Fruit fly (Drosophila melanogaster): Measurements from ENCODE around the gene CG1637.

CG1637 gene

dm6 chrX:10847447-10847846 lies 30.2 kb downstream of the CG1637 start:
- TF ChIP-seq CG9948 (tag; optimal IDR thresholded peaks at IDR 0.05) (no peak), gl (tag; optimal IDR thresholded peaks at IDR 0.05) (no peak), fd96Ca (GFP tag; IDR thresholded peaks at IDR 0.05) (no peak), CG8301 (tag; optimal IDR thresholded peaks at IDR 0.05) (no peak), CG12605 (GFP tag; IDR thresholded peaks at IDR 0.05) (no peak), CG8159 (tag; optimal IDR thresholded peaks at IDR 0.05) (no peak), CG4496 (GFP tag; IDR thresholded peaks at IDR 0.05) (no peak), Ets98B (GFP tag; IDR thresholded peaks at IDR 0.05) (no peak), Snoo (tag; optimal IDR thresholded peaks at IDR 0.05) (no peak), CG34367 (tag; optimal IDR thresholded peaks at IDR 0.05) (no peak), rn (GFP tag; IDR thresholded peaks at IDR 0.05) (no peak), D1 (tag; optimal IDR thresholded peaks at IDR 0.05) (no peak), CG14655 (GFP tag; optimal IDR thresholded peaks at IDR 0.05) (no peak), CG13204 (GFP tag; optimal IDR thresholded peaks at IDR 0.05) (no peak), CG17806 (tag; optimal IDR thresholded peaks at IDR 0.05) (no peak), CG32121 (GFP tag; IDR thresholded peaks at IDR 0.05) (no peak), Pif1A (GFP tag; optimal IDR thresholded peaks at IDR 0.05) (no peak)

dm6 chrX:10847436-10847446 lies 30.5 kb downstream of the CG1637 start, which contains the start of gene Pgls:
Gene Pgls, plus strand, starts transcription at chrX:10847438.
- TF ChIP-seq gl (tag; optimal IDR thresholded peaks at IDR 0.05): no peak
- no peak for TF ChIP-seq Pif1B (GFP tag; optimal IDR thresholded peaks at IDR 0.05)
- TF ChIP-seq CG14655 (GFP tag; optimal IDR thresholded peaks at IDR 0.05): no peak
- TF ChIP-seq CG8159 (tag; optimal IDR thresholded peaks at IDR 0.05): no peak
- no peak for TF ChIP-seq CG10348 (GFP tag; IDR thresholded peaks at IDR 0.05)

- TF ChIP-seq EcR (GFP tag; optimal IDR thresholded peaks at IDR 0.05) (no peak), fd96Ca (GFP tag; IDR thresholded peaks at IDR 0.05) (0 out of 3 replicates have a peak, but pooled peaks have one; percentile 10)
Observed at dm6 chrX:10846972-10847435, 30.7 kb downstream of the CG1637 start, which contains the start of gene sbr. Gene sbr, minus strand, starts transcription at chrX:10847092.

- TF ChIP-seq Snoo (tag; optimal IDR thresholded peaks at IDR 0.05): no peak
- no peak for TF ChIP-seq CG9948 (tag; optimal IDR thresholded peaks at IDR 0.05)
- TF ChIP-seq CG4496 (GFP tag; IDR thresholded peaks at IDR 0.05): no peak
- TF ChIP-seq CG12605 (GFP tag; IDR thresholded peaks at IDR 0.05): no peak
- no peak for TF ChIP-seq CG8159 (tag; optimal IDR thresholded peaks at IDR 0.05)
- no peak for TF ChIP-seq D1 (tag; optimal IDR thresholded peaks at IDR 0.05)
- TF ChIP-seq EcR (GFP tag; optimal IDR thresholded peaks at IDR 0.05): no peak
- no peak for TF ChIP-seq rn (GFP tag; IDR thresholded peaks at IDR 0.05)
- no peak for TF ChIP-seq Pif1A (GFP tag; optimal IDR thresholded peaks at IDR 0.05)
- TF ChIP-seq CG17806 (tag; optimal IDR thresholded peaks at IDR 0.05): no peak
- TF ChIP-seq CG13204 (GFP tag; optimal IDR thresholded peaks at IDR 0.05): no peak
- no peak for TF ChIP-seq CG10348 (GFP tag; IDR thresholded peaks at IDR 0.05)
- no peak for TF ChIP-seq CG34367 (tag; optimal IDR thresholded peaks at IDR 0.05)
- TF ChIP-seq gl (tag; optimal IDR thresholded peaks at IDR 0.05): no peak
- TF ChIP-seq Pif1B (GFP tag; optimal IDR thresholded peaks at IDR 0.05): no peak
Observed at dm6 chrX:10845256-10845655, 32.4 kb downstream of the CG1637 start.

- no peak for TF ChIP-seq CG8159 (tag; optimal IDR thresholded peaks at IDR 0.05)
- no peak for TF ChIP-seq CG32121 (GFP tag; IDR thresholded peaks at IDR 0.05)
- no peak for TF ChIP-seq CG17806 (tag; optimal IDR thresholded peaks at IDR 0.05)
- TF ChIP-seq rn (GFP tag; IDR thresholded peaks at IDR 0.05): no peak
- TF ChIP-seq Snoo (tag; optimal IDR thresholded peaks at IDR 0.05): no peak
- no peak for TF ChIP-seq Ets98B (GFP tag; IDR thresholded peaks at IDR 0.05)
- no peak for TF ChIP-seq CG4496 (GFP tag; IDR thresholded peaks at IDR 0.05)
- TF ChIP-seq CG13204 (GFP tag; optimal IDR thresholded peaks at IDR 0.05): no peak
- no peak for TF ChIP-seq Pif1A (GFP tag; optimal IDR thresholded peaks at IDR 0.05)
- TF ChIP-seq CG15710 (tag; optimal IDR thresholded peaks at IDR 0.05): no peak
- no peak for TF ChIP-seq CG34367 (tag; optimal IDR thresholded peaks at IDR 0.05)
- TF ChIP-seq CG9948 (tag; optimal IDR thresholded peaks at IDR 0.05): no peak
- TF ChIP-seq D1 (tag; optimal IDR thresholded peaks at IDR 0.05): no peak
- no peak for TF ChIP-seq CG8301 (tag; optimal IDR thresholded peaks at IDR 0.05)
- no peak for TF ChIP-seq EcR (GFP tag; optimal IDR thresholded peaks at IDR 0.05)
Observed at dm6 chrX:10844807-10845206, 32.9 kb downstream of the CG1637 start, which contains the start of gene CG32669. Gene CG32669, minus strand, starts transcription at chrX:10845081.

dm6 chrX:10841717-10842255 lies 35.9 kb downstream of the CG1637 start, which contains the start of gene CG15209:
Gene CG15209, plus strand, starts transcription at chrX:10842205.
- 0 out of 3 replicates have a peak, but pooled peaks have one; percentile 9 for TF ChIP-seq CG4496 (GFP tag; IDR thresholded peaks at IDR 0.05)
- TF ChIP-seq gl (tag; optimal IDR thresholded peaks at IDR 0.05): no peak

- TF ChIP-seq CG32121 (GFP tag; IDR thresholded peaks at IDR 0.05) (no peak), EcR (GFP tag; optimal IDR thresholded peaks at IDR 0.05) (peak; percentile 0), CG10348 (GFP tag; IDR thresholded peaks at IDR 0.05) (no peak)
Observed at dm6 chrX:10840892-10841564, 36.7 kb downstream of the CG1637 start.

Measured in whole organism, pupa.